Fruit fly (Drosophila melanogaster) Kc167 (cell line): Measurements from ENCODE around the gene futsch.

Source experiments
- Myc ChIP-seq: fragments of >200 bp; optimal IDR thresholded peaks from 2 replicates; lab custom pipeline; 2017; ENCODE audit warnings: missing external identifiers
- Sin3A ChIP-seq: fragments of >200 bp; optimal IDR thresholded peaks from 2 replicates; lab custom pipeline; 2018; ENCODE audit warnings: missing external identifiers
- h ChIP-seq: fragments of >200 bp; optimal IDR thresholded peaks from 3 replicates; lab custom pipeline; 2018; ENCODE audit warnings: missing external identifiers
- insv ChIP-seq: fragments of >200 bp; optimal IDR thresholded peaks from 3 replicates; lab custom pipeline; 2018; ENCODE audit warnings: missing external identifiers
- psq ChIP-seq: fragments of >200 bp; optimal IDR thresholded peaks from 2 replicates; lab custom pipeline; 2017; ENCODE audit warnings: missing external identifiers
- ttk ChIP-seq: sonication (Bioruptor generic); optimal IDR thresholded peaks from 2 replicates; lab custom pipeline; 2017; ENCODE audit warnings: missing external identifiers

Gene futsch

dm6 chrX:1408964-1409363 is at the start of gene futsch:
Gene futsch, plus strand, starts transcription at chrX:1409069.
- no peak for TF ChIP-seq psq (lab: Kevin White, UChicago)
- TF ChIP-seq h (lab: Kevin White, UChicago): no peak
- TF ChIP-seq Sin3A (lab: Kevin White, UChicago): no peak
- no peak for TF ChIP-seq insv (lab: Kevin White, UChicago)
- no peak for TF ChIP-seq Myc (lab: Kevin White, UChicago)
- no peak for TF ChIP-seq ttk (lab: Kevin White, UChicago)

- TF ChIP-seq Myc (lab: Kevin White, UChicago): no peak
- no peak for TF ChIP-seq Sin3A (lab: Kevin White, UChicago)
- no peak for TF ChIP-seq insv (lab: Kevin White, UChicago)
- no peak for TF ChIP-seq ttk (lab: Kevin White, UChicago)
- TF ChIP-seq h (lab: Kevin White, UChicago): no peak
- no peak for TF ChIP-seq psq (lab: Kevin White, UChicago)
Measured at dm6 chrX:1368949-1369348, 39.9 kb upstream of the futsch start, which contains the start of gene CG14770. Gene CG14770, plus strand, starts transcription at chrX:1369249.

- TF ChIP-seq psq (lab: Kevin White, UChicago): no peak
- TF ChIP-seq Sin3A (lab: Kevin White, UChicago): no peak
- TF ChIP-seq insv (lab: Kevin White, UChicago): no peak
- TF ChIP-seq ttk (lab: Kevin White, UChicago): no peak
- no peak for TF ChIP-seq h (lab: Kevin White, UChicago)
- TF ChIP-seq Myc (lab: Kevin White, UChicago): no peak
Measured at dm6 chrX:1370104-1370802, 38.6 kb upstream of the futsch start, which contains the start of gene ssx. Gene ssx, plus strand, starts transcription at chrX:1370580.

dm6 chrX:1372667-1373066 is 36.2 kb upstream of the futsch start:
- no peak for TF ChIP-seq h (lab: Kevin White, UChicago)
- no peak for TF ChIP-seq psq (lab: Kevin White, UChicago)
- no peak for TF ChIP-seq Myc (lab: Kevin White, UChicago)
- TF ChIP-seq ttk (lab: Kevin White, UChicago): no peak
- no peak for TF ChIP-seq Sin3A (lab: Kevin White, UChicago)
- TF ChIP-seq insv (lab: Kevin White, UChicago): no peak

dm6 chrX:1375265-1375958 is 33.5 kb upstream of the futsch start, which contains the start of gene AMPKalpha:
Gene AMPKalpha, plus strand, starts transcription at chrX:1375536.
- TF ChIP-seq h (lab: Kevin White, UChicago) (no peak), ttk (lab: Kevin White, UChicago) (no peak), Myc (lab: Kevin White, UChicago) (no peak), insv (lab: Kevin White, UChicago) (no peak), Sin3A (lab: Kevin White, UChicago) (no peak), psq (lab: Kevin White, UChicago) (no peak)

DNA sequence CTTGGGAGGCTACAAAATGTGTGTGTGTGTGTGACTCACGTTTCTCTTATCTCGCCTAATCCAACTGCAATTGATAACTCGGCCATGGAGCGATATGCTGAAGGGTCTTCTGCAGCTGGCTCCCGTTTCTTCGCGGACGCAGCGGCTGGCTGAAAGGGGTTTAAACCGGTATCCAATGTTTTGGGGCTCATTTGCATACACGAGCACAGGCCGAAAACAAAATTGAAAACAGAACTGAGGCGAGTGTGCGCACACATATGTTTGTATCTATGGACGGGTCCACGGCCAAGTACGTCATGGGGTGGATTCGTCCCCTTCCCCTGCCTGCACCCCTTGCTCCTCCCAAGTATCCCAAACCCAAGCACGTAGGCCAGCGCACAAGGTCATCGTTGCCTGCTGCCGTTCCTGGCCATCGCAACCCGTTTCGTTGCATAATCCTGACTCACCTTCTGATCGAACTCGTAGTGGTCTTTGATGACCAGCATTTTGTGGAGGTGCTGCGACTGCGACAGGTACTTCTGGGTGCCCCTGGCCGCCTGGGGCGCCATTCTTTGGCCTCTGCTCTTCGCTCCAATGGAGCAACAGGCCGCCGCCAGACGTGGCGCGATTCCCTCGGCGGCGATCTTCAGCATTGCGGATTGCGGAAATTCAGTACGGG is 29.0 kb upstream of the futsch start:
- TF ChIP-seq Myc (lab: Kevin White, UChicago) (no peak), ttk (lab: Kevin White, UChicago) (no peak), psq (lab: Kevin White, UChicago) (no peak), insv (lab: Kevin White, UChicago) (no peak), Sin3A (lab: Kevin White, UChicago) (no peak), h (lab: Kevin White, UChicago) (no peak)

dm6 chrX:1380350-1381060 is 28.4 kb upstream of the futsch start, which contains the start of the genes CG3719 and CG32813:
Gene CG3719, minus strand, starts transcription at chrX:1380480.
Gene CG32813, plus strand, starts transcription at chrX:1380914.
- TF ChIP-seq Sin3A (lab: Kevin White, UChicago) (no peak), insv (lab: Kevin White, UChicago) (no peak), ttk (lab: Kevin White, UChicago) (no peak), Myc (lab: Kevin White, UChicago) (no peak), h (lab: Kevin White, UChicago) (no peak)

DNA sequence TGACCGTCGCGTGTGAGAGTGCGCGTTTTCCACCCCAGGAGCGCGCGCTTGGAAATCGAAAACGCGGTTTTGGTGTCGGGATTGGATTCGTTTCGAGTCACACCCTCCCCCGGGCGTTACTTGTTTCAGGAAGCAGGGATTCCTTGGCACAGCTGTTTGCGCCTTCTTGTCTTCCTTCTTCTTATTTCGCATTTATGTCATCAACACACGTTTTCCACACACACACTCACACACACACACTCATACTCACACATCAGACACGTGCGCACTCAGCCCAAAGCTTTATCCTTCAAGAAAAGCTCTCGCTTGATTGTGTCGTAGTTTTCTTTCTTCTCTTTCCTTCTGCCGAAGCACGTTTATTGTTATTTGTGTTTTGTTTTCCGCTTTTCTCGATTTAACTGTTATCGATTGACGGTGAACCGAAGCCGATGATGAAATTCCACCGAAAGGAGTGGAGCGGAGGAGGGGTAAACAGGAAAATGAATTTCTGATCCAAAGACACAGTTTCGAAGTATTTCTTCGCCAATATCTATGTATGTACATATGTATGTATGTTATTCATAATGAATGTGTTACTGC is 27.4 kb upstream of the futsch start:
- TF ChIP-seq h (lab: Kevin White, UChicago) (no peak), psq (lab: Kevin White, UChicago) (no peak), Myc (lab: Kevin White, UChicago) (no peak), Sin3A (lab: Kevin White, UChicago) (no peak), ttk (lab: Kevin White, UChicago) (no peak)

- TF ChIP-seq ttk (lab: Kevin White, UChicago) (no peak), Sin3A (lab: Kevin White, UChicago) (no peak), insv (lab: Kevin White, UChicago) (no peak), h (lab: Kevin White, UChicago) (no peak), psq (lab: Kevin White, UChicago) (no peak), Myc (lab: Kevin White, UChicago) (no peak)
Measured at dm6 chrX:1382489-1382888, 26.4 kb upstream of the futsch start.

- TF ChIP-seq h (lab: Kevin White, UChicago) (no peak), insv (lab: Kevin White, UChicago) (no peak), ttk (lab: Kevin White, UChicago) (no peak), Myc (lab: Kevin White, UChicago) (no peak), psq (lab: Kevin White, UChicago) (no peak), Sin3A (lab: Kevin White, UChicago) (no peak)
Measured at dm6 chrX:1384232-1384631, 24.6 kb upstream of the futsch start.
